Worm (Caenorhabditis elegans): ENCODE data around the gene gtsf-1.
"Not testable (repeated sequence)": the region's sequence is repeated elsewhere in the genome, so short reads cannot be mapped to it uniquely, and the experiment has no call there.

Gene gtsf-1

ce11 chrIV:16865487-16865886, at the start of gene gtsf-1:
TSS of gene gtsf-1 (plus strand) at chrIV:16865840.
- TF ChIP-seq ztf-29 (GFP tag; IDR thresholded peaks at IDR 0.05) (peak; percentile 70), med-1 (GFP tag; optimal IDR thresholded peaks at IDR 0.05; ENCODE audit: insufficient read depth) (peak; percentile 62), T22C8.4 (GFP tag; IDR thresholded peaks at IDR 0.05) (peak; percentile 68), klf-2 (GFP tag; conservative IDR thresholded peaks at IDR 0.05) (peak; percentile 65; the same call in 1 of the 2 replicates), ref-1 (GFP tag; conservative IDR thresholded peaks at IDR 0.05) (no peak), ztf-23 (GFP tag; IDR thresholded peaks at IDR 0.05) (peak; percentile 79), cog-1 (tag; optimal IDR thresholded peaks at IDR 0.05) (peak; percentile 55), flt-1 (GFP tag; IDR thresholded peaks at IDR 0.05) (peak; percentile 77), tab-1 (GFP tag; IDR thresholded peaks at IDR 0.05) (peak; percentile 78)

ce11 chrIV:16822529-16822928, 43.1 kb upstream of the gtsf-1 start, which contains the start of gene Y116A8A.4:
TSS of gene Y116A8A.4 (plus strand) at chrIV:16822829.
- TF ChIP-seq med-1 (GFP tag; optimal IDR thresholded peaks at IDR 0.05; ENCODE audit: insufficient read depth) (no peak), flt-1 (GFP tag; IDR thresholded peaks at IDR 0.05) (no peak), ztf-23 (GFP tag; IDR thresholded peaks at IDR 0.05) (no peak), tab-1 (GFP tag; IDR thresholded peaks at IDR 0.05) (no peak), klf-2 (GFP tag; conservative IDR thresholded peaks at IDR 0.05) (no peak), ztf-29 (GFP tag; IDR thresholded peaks at IDR 0.05) (no peak), ref-1 (GFP tag; conservative IDR thresholded peaks at IDR 0.05) (no peak), cog-1 (tag; optimal IDR thresholded peaks at IDR 0.05) (no peak), T22C8.4 (GFP tag; IDR thresholded peaks at IDR 0.05) (no peak)

- no peak for TF ChIP-seq med-1 (GFP tag; optimal IDR thresholded peaks at IDR 0.05; ENCODE audit: insufficient read depth)
- TF ChIP-seq tab-1 (GFP tag; IDR thresholded peaks at IDR 0.05): no peak
- TF ChIP-seq ztf-23 (GFP tag; IDR thresholded peaks at IDR 0.05): no peak
- TF ChIP-seq T22C8.4 (GFP tag; IDR thresholded peaks at IDR 0.05): no peak
- no peak for TF ChIP-seq flt-1 (GFP tag; IDR thresholded peaks at IDR 0.05)
- TF ChIP-seq ref-1 (GFP tag; conservative IDR thresholded peaks at IDR 0.05): no peak
- no peak for TF ChIP-seq ztf-29 (GFP tag; IDR thresholded peaks at IDR 0.05)
- TF ChIP-seq klf-2 (GFP tag; conservative IDR thresholded peaks at IDR 0.05): no peak
Measured at ce11 chrIV:16828698-16829097, 36.9 kb upstream of the gtsf-1 start, which contains the start of gene Y116A8A.6. TSS of gene Y116A8A.6 (minus strand) at chrIV:16828798.

ce11 chrIV:16829896-16830295, 35.7 kb upstream of the gtsf-1 start, which contains the start of gene Y116A8A.7:
TSS of gene Y116A8A.7 (plus strand) at chrIV:16830196.
- TF ChIP-seq ztf-23 (GFP tag; IDR thresholded peaks at IDR 0.05) (no peak), tab-1 (GFP tag; IDR thresholded peaks at IDR 0.05) (no peak), klf-2 (GFP tag; conservative IDR thresholded peaks at IDR 0.05) (no peak), ref-1 (GFP tag; conservative IDR thresholded peaks at IDR 0.05) (no peak), T22C8.4 (GFP tag; IDR thresholded peaks at IDR 0.05) (no peak), med-1 (GFP tag; optimal IDR thresholded peaks at IDR 0.05; ENCODE audit: insufficient read depth) (no peak), cog-1 (tag; optimal IDR thresholded peaks at IDR 0.05) (no peak), ztf-29 (GFP tag; IDR thresholded peaks at IDR 0.05) (no peak), flt-1 (GFP tag; IDR thresholded peaks at IDR 0.05) (no peak)

ce11 chrIV:16831366-16831765, 34.3 kb upstream of the gtsf-1 start, which contains the start of gene clec-194:
TSS of gene clec-194 (plus strand) at chrIV:16831666.
- TF ChIP-seq med-1 (GFP tag; optimal IDR thresholded peaks at IDR 0.05; ENCODE audit: insufficient read depth): no peak
- TF ChIP-seq T22C8.4 (GFP tag; IDR thresholded peaks at IDR 0.05): no peak
- no peak for TF ChIP-seq ztf-29 (GFP tag; IDR thresholded peaks at IDR 0.05)
- TF ChIP-seq ref-1 (GFP tag; conservative IDR thresholded peaks at IDR 0.05): no peak
- TF ChIP-seq ztf-23 (GFP tag; IDR thresholded peaks at IDR 0.05): no peak
- no peak for TF ChIP-seq cog-1 (tag; optimal IDR thresholded peaks at IDR 0.05)
- TF ChIP-seq tab-1 (GFP tag; IDR thresholded peaks at IDR 0.05): no peak
- TF ChIP-seq klf-2 (GFP tag; conservative IDR thresholded peaks at IDR 0.05): no peak
- no peak for TF ChIP-seq flt-1 (GFP tag; IDR thresholded peaks at IDR 0.05)

- TF ChIP-seq tab-1, ztf-29, T22C8.4 (GFP tag; IDR thresholded peaks at IDR 0.05): not testable (repeated sequence)
Measured at ce11 chrIV:16842873-16843272, 22.8 kb upstream of the gtsf-1 start, which contains the start of gene Y116A8A.150. TSS of gene Y116A8A.150 (minus strand) at chrIV:16842973.

ce11 chrIV:16845376-16845775, 20.3 kb upstream of the gtsf-1 start:
- TF ChIP-seq flt-1 (GFP tag; IDR thresholded peaks at IDR 0.05) (peak; percentile 71), ztf-23 (GFP tag; IDR thresholded peaks at IDR 0.05) (0 out of 2 replicates have a peak, but pooled peaks have one; percentile 28)

ce11 chrIV:16854790-16855189, 10.8 kb upstream of the gtsf-1 start, which contains the start of gene map-2:
TSS of gene map-2 (minus strand) at chrIV:16854890.
- TF ChIP-seq med-1 (GFP tag; optimal IDR thresholded peaks at IDR 0.05; ENCODE audit: insufficient read depth) (no peak), klf-2 (GFP tag; conservative IDR thresholded peaks at IDR 0.05) (no peak), ztf-23 (GFP tag; IDR thresholded peaks at IDR 0.05) (no peak), T22C8.4 (GFP tag; IDR thresholded peaks at IDR 0.05) (no peak), ztf-29 (GFP tag; IDR thresholded peaks at IDR 0.05) (no peak), ref-1 (GFP tag; conservative IDR thresholded peaks at IDR 0.05) (no peak), cog-1 (tag; optimal IDR thresholded peaks at IDR 0.05) (no peak), tab-1 (GFP tag; IDR thresholded peaks at IDR 0.05) (no peak)

- no peak for TF ChIP-seq flt-1 (GFP tag; IDR thresholded peaks at IDR 0.05)
- TF ChIP-seq cog-1 (tag; optimal IDR thresholded peaks at IDR 0.05): no peak
- TF ChIP-seq ztf-29 (GFP tag; IDR thresholded peaks at IDR 0.05): no peak
- no peak for TF ChIP-seq ztf-23 (GFP tag; IDR thresholded peaks at IDR 0.05)
- TF ChIP-seq ref-1 (GFP tag; conservative IDR thresholded peaks at IDR 0.05): no peak
- TF ChIP-seq tab-1 (GFP tag; IDR thresholded peaks at IDR 0.05): no peak
- TF ChIP-seq T22C8.4 (GFP tag; IDR thresholded peaks at IDR 0.05): no peak
- TF ChIP-seq klf-2 (GFP tag; conservative IDR thresholded peaks at IDR 0.05): no peak
- no peak for TF ChIP-seq med-1 (GFP tag; optimal IDR thresholded peaks at IDR 0.05; ENCODE audit: insufficient read depth)
Measured at ce11 chrIV:16860702-16861101, 4.9 kb upstream of the gtsf-1 start.

ce11 chrIV:16863431-16863895, 2.2 kb upstream of the gtsf-1 start, which contains the start of the genes mel-46 and lsy-13:
TSS of gene mel-46 (minus strand) at chrIV:16863481.
TSS of gene lsy-13 (plus strand) at chrIV:16863870.
- TF ChIP-seq cog-1 (tag; optimal IDR thresholded peaks at IDR 0.05) (peak; percentile 21), T22C8.4 (GFP tag; IDR thresholded peaks at IDR 0.05) (peak; percentile 65), flt-1 (GFP tag; IDR thresholded peaks at IDR 0.05) (peak; percentile 86), ztf-23 (GFP tag; IDR thresholded peaks at IDR 0.05) (peak; percentile 83), klf-2 (GFP tag; conservative IDR thresholded peaks at IDR 0.05) (no peak), ref-1 (GFP tag; conservative IDR thresholded peaks at IDR 0.05) (no peak), med-1 (GFP tag; optimal IDR thresholded peaks at IDR 0.05; ENCODE audit: insufficient read depth) (peak; percentile 68), tab-1 (GFP tag; IDR thresholded peaks at IDR 0.05) (peak; percentile 72; the same call in 1 of the 2 replicates), ztf-29 (GFP tag; IDR thresholded peaks at IDR 0.05) (no peak)
